Fruit fly (Drosophila melanogaster): Measurements from ENCODE around the gene CG12016.

DNA sequence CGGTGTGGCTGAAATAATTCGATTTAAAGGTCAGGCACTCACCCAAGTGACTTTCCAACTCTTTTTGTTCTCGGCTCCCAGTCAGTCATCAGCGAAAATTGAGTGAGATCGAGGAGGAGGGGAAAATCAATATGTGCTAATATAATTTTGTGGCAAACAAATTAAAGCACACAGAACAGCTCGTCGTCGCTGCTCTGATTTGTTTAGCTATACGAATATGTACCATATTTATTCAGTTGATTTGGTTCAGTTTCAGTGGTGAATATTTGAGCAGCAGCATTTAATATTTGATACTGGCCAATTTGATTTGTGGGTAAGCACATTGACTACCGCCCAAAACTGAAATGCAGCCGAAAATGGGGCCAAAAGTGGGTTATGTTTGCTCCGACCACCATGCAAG, 13.9 kb upstream of the CG12016 start:
- no peak for TF ChIP-seq psq (optimal IDR thresholded peaks at IDR 0.05)
- TF ChIP-seq usp (GFP tag; optimal IDR thresholded peaks at IDR 0.05), result no peak
- no peak for TF ChIP-seq Dll (optimal IDR thresholded peaks at IDR 0.05)
- TF ChIP-seq pan (optimal IDR thresholded peaks at IDR 0.05), result no peak
- no peak for TF ChIP-seq EcR (GFP tag; optimal IDR thresholded peaks at IDR 0.05)
